Fruit fly (Drosophila melanogaster) whole organism, embryonic: ENCODE data around the gene CG7860.
A peak's percentile ranks its signal among the peaks of the same experiment; 100 is the strongest.

Source experiments
- Ada2b ChIP-seq: fragments of 200-800 bp; sonication (Bioruptor generic); IDR thresholded peaks from 2 replicates; pipeline ENCODE4 v1.3.6; 2022; ENCODE audit warnings: missing biosample characterization, missing genetic modification characterization
- Blimp-1 ChIP-seq: fragments of 200-800 bp; sonication (Bioruptor generic); optimal IDR thresholded peaks from 3 replicates; lab custom pipeline; 2018; ENCODE audit warnings: missing biosample characterization, missing genetic modification characterization, mild to moderate bottlenecking, moderate library complexity, missing genetic modification reagents
- CG10267 ChIP-seq: fragments of 200-800 bp; sonication (Bioruptor generic); optimal IDR thresholded peaks from 2 replicates; lab custom pipeline; 2018; ENCODE audit warnings: missing biosample characterization, mild to moderate bottlenecking, missing genetic modification characterization, moderate library complexity
- CG10959 ChIP-seq: fragments of 200-800 bp; sonication (Bioruptor generic); IDR thresholded peaks from 2 replicates; pipeline ENCODE4 v1.3.6; 2022; ENCODE audit warnings: missing biosample characterization, missing genetic modification characterization
- CG10979 ChIP-seq: fragments of 200-800 bp; sonication (Bioruptor generic); optimal IDR thresholded peaks from 2 replicates; lab custom pipeline; 2018; ENCODE audit warnings: missing biosample characterization, mild to moderate bottlenecking, missing genetic modification characterization, moderate library complexity
- CG11504 ChIP-seq: fragments of 200-800 bp; sonication (Bioruptor generic); optimal IDR thresholded peaks from 3 replicates; lab custom pipeline; 2019; ENCODE audit warnings: missing biosample characterization, mild to moderate bottlenecking, missing genetic modification characterization, moderate library complexity
- CG12155 ChIP-seq: fragments of 200-800 bp; sonication (Bioruptor generic); optimal IDR thresholded peaks from 3 replicates; lab custom pipeline; 2016; ENCODE audit warnings: missing biosample characterization, missing genetic modification characterization
- CG13894 ChIP-seq: fragments of 200-800 bp; sonication (Bioruptor generic); optimal IDR thresholded peaks from 3 replicates; lab custom pipeline; 2018; ENCODE audit warnings: missing biosample characterization, mild to moderate bottlenecking, missing genetic modification characterization, moderate library complexity
- CG14050 ChIP-seq: fragments of 200-800 bp; sonication (Bioruptor generic); IDR thresholded peaks from 3 replicates; pipeline ENCODE4 v1.3.6; 2022; ENCODE audit warnings: missing biosample characterization, missing genetic modification characterization
- CG14710 ChIP-seq: fragments of 200-800 bp; sonication (Bioruptor generic); optimal IDR thresholded peaks from 3 replicates; lab custom pipeline; 2019; ENCODE audit warnings: missing biosample characterization, mild to moderate bottlenecking, missing genetic modification characterization, moderate library complexity
- CG14860 ChIP-seq: fragments of 200-800 bp; sonication (Bioruptor generic); IDR thresholded peaks from 3 replicates; pipeline ENCODE4 v1.3.6; 2022; ENCODE audit warnings: missing biosample characterization, missing genetic modification characterization; ENCODE audit not compliant: partially characterized antibody
- CG1603 ChIP-seq: fragments of 200-800 bp; sonication (Bioruptor generic); optimal IDR thresholded peaks from 2 replicates; lab custom pipeline; 2019; ENCODE audit warnings: missing biosample characterization, mild to moderate bottlenecking, missing genetic modification characterization, moderate library complexity
- CG16813 ChIP-seq: fragments of 200-800 bp; sonication (Bioruptor generic); IDR thresholded peaks from 3 replicates; pipeline ENCODE4 v1.3.6; 2022; ENCODE audit warnings: missing biosample characterization, missing genetic modification characterization; ENCODE audit not compliant: partially characterized antibody
- CG18262 ChIP-seq: fragments of 200-800 bp; optimal IDR thresholded peaks from 3 replicates; lab custom pipeline; 2019; ENCODE audit warnings: missing biosample characterization, mild to moderate bottlenecking, missing genetic modification characterization, moderate library complexity
- CG2875 ChIP-seq: fragments of 200-800 bp; sonication (Bioruptor generic); optimal IDR thresholded peaks from 2 replicates; lab custom pipeline; 2017; ENCODE audit warnings: missing biosample characterization, mild to moderate bottlenecking, missing genetic modification characterization, missing genetic modification reagents
- CG2889 ChIP-seq: fragments of 200-800 bp; sonication (Bioruptor generic); IDR thresholded peaks from 3 replicates; pipeline ENCODE4 v1.3.6; 2022; ENCODE audit warnings: missing biosample characterization, missing genetic modification characterization
- CG33213 ChIP-seq: fragments of 200-800 bp; sonication (Bioruptor generic); optimal IDR thresholded peaks from 3 replicates; lab custom pipeline; 2016; ENCODE audit warnings: missing biosample characterization, missing genetic modification characterization
- CG3838 ChIP-seq: fragments of 200-800 bp; sonication (Bioruptor generic); optimal IDR thresholded peaks from 3 replicates; lab custom pipeline; 2016; ENCODE audit warnings: missing biosample characterization, missing genetic modification characterization
- CG42726 ChIP-seq: fragments of 200-800 bp; sonication (Bioruptor generic); IDR thresholded peaks from 2 replicates; pipeline ENCODE4 v1.3.6; 2022; ENCODE audit warnings: missing biosample characterization, missing genetic modification characterization; ENCODE audit not compliant: partially characterized antibody
- CG6683 ChIP-seq: fragments of 200-800 bp; sonication (Bioruptor generic); optimal IDR thresholded peaks from 2 replicates; lab custom pipeline; 2017; ENCODE audit warnings: missing biosample characterization, mild to moderate bottlenecking, missing genetic modification characterization, missing genetic modification reagents
- CG6689 ChIP-seq: fragments of 200-800 bp; sonication (Bioruptor generic); IDR thresholded peaks from 2 replicates; pipeline ENCODE4 v1.3.6; 2022; ENCODE audit warnings: missing biosample characterization, missing genetic modification characterization
- CG7357 ChIP-seq: fragments of 200-800 bp; sonication (Bioruptor generic); IDR thresholded peaks from 3 replicates; pipeline ENCODE4 v1.3.6; 2022; ENCODE audit warnings: missing biosample characterization, missing genetic modification characterization
- CG8290 ChIP-seq, 3 experiments: fragments of 200-800 bp; sonication (Bioruptor generic); optimal IDR thresholded peaks; 2 replicates each; lab custom pipeline; 2016 to 2019; ENCODE audit warnings: missing biosample characterization in 3 of 3, missing genetic modification characterization in 3 of 3, mild to moderate bottlenecking in 2 of 3, moderate library complexity in 1 of 3
- CG8359 ChIP-seq: fragments of 200-800 bp; sonication (Bioruptor generic); optimal IDR thresholded peaks from 2 replicates; lab custom pipeline; 2017; ENCODE audit warnings: missing biosample characterization, mild to moderate bottlenecking, missing genetic modification characterization, borderline replicate concordance
- Drgx ChIP-seq: fragments of 200-800 bp; sonication (Bioruptor generic); IDR thresholded peaks from 2 replicates; pipeline ENCODE4 v1.3.6; 2022; ENCODE audit warnings: missing biosample characterization, missing genetic modification characterization
- E2f1 ChIP-seq: fragments of 200-800 bp; sonication (Bioruptor generic); IDR thresholded peaks from 2 replicates; pipeline ENCODE4 v1.3.6; 2022; ENCODE audit warnings: missing biosample characterization, missing genetic modification characterization
- Elba2 ChIP-seq: fragments of 200-800 bp; sonication (Bioruptor generic); optimal IDR thresholded peaks from 3 replicates; lab custom pipeline; 2016; ENCODE audit warnings: missing biosample characterization, missing genetic modification characterization
- Fer2 ChIP-seq: fragments of 200-800 bp; sonication (Bioruptor generic); optimal IDR thresholded peaks from 2 replicates; lab custom pipeline; 2018; ENCODE audit warnings: missing biosample characterization, mild to moderate bottlenecking, missing genetic modification characterization, moderate library complexity
- H15 ChIP-seq: fragments of 200-800 bp; sonication (Bioruptor generic); IDR thresholded peaks from 3 replicates; pipeline ENCODE4 v1.3.6; 2022; ENCODE audit warnings: missing biosample characterization, missing genetic modification characterization
- Med ChIP-seq: fragments of 200-800 bp; sonication (Bioruptor generic); peaks from one replicate; lab custom pipeline; 2016; ENCODE audit warnings: missing biosample characterization, missing genetic modification characterization, mild to moderate bottlenecking, inconsistent platforms, moderate library complexity
- Nf-YB ChIP-seq: fragments of 200-800 bp; sonication (Bioruptor generic); optimal IDR thresholded peaks from 3 replicates; lab custom pipeline; 2019; ENCODE audit warnings: missing biosample characterization, mild to moderate bottlenecking, missing genetic modification characterization, moderate library complexity
- NfI ChIP-seq: fragments of 200-800 bp; sonication (Bioruptor generic); optimal IDR thresholded peaks from 3 replicates; lab custom pipeline; 2018; ENCODE audit warnings: missing biosample characterization, mild to moderate bottlenecking, missing genetic modification characterization, moderate library complexity
- Optix ChIP-seq: fragments of 200-800 bp; sonication (Bioruptor generic); IDR thresholded peaks from 3 replicates; pipeline ENCODE4 v1.3.6; 2022; ENCODE audit warnings: missing biosample characterization, missing genetic modification characterization
- Xrp1 ChIP-seq: fragments of 200-800 bp; sonication (Bioruptor generic); IDR thresholded peaks from 2 replicates; pipeline ENCODE4 v1.3.6; 2022; ENCODE audit warnings: missing biosample characterization, missing genetic modification characterization
- bsh ChIP-seq, 2 experiments: fragments of 200-800 bp; sonication (Bioruptor generic); optimal IDR thresholded peaks; 2 replicates each; lab custom pipeline; 2017 to 2018; ENCODE audit warnings: mild to moderate bottlenecking in 2 of 2, missing biosample characterization in 2 of 2, missing genetic modification characterization in 2 of 2, moderate library complexity in 1 of 2
- croc ChIP-seq: fragments of 200-800 bp; sonication (Bioruptor generic); conservative IDR thresholded peaks from 3 replicates; pipeline ENCODE4 v1.3.6; 2022; ENCODE audit warnings: missing biosample characterization, missing genetic modification characterization
- dmrt11E ChIP-seq: fragments of 200-800 bp; sonication (Bioruptor generic); optimal IDR thresholded peaks from 3 replicates; lab custom pipeline; 2018; ENCODE audit warnings: missing biosample characterization, mild to moderate bottlenecking, missing genetic modification characterization, moderate library complexity
- dmrt99B ChIP-seq: fragments of 200-800 bp; sonication (Bioruptor generic); optimal IDR thresholded peaks from 2 replicates; lab custom pipeline; 2018; ENCODE audit warnings: missing biosample characterization, mild to moderate bottlenecking, missing genetic modification characterization, moderate library complexity
- ftz-f1 ChIP-seq: fragments of 200-800 bp; sonication (Bioruptor generic); optimal IDR thresholded peaks from 2 replicates; lab custom pipeline; 2016; ENCODE audit warnings: missing biosample characterization, missing genetic modification characterization
- grau ChIP-seq: fragments of 200-800 bp; optimal IDR thresholded peaks from 3 replicates; lab custom pipeline; 2019; ENCODE audit warnings: missing biosample characterization, mild to moderate bottlenecking, missing genetic modification characterization, moderate library complexity
- lola ChIP-seq, 3 experiments: fragments of >200 bp in 2 of 3; fragments of 200-800 bp in 1 of 3; sonication (Bioruptor generic) in 1 of 3; optimal IDR thresholded peaks; 2 replicates each; lab custom pipeline; 2017 to 2019; ENCODE audit warnings: missing biosample characterization in 3 of 3, missing genetic modification characterization in 3 of 3, mild to moderate bottlenecking in 1 of 3, moderate library complexity in 1 of 3
- nau ChIP-seq: fragments of 200-800 bp; sonication (Bioruptor generic); optimal IDR thresholded peaks from 3 replicates; lab custom pipeline; 2017; ENCODE audit warnings: missing biosample characterization, mild to moderate bottlenecking, missing genetic modification characterization, missing genetic modification reagents
- oc ChIP-seq: fragments of 200-800 bp; sonication (Bioruptor generic); optimal IDR thresholded peaks from 2 replicates; lab custom pipeline; 2018; ENCODE audit warnings: missing biosample characterization, mild to moderate bottlenecking, missing genetic modification characterization, moderate library complexity
- onecut ChIP-seq: fragments of 200-800 bp; sonication (Bioruptor generic); IDR thresholded peaks from 2 replicates; pipeline ENCODE4 v1.3.6; 2022; ENCODE audit warnings: missing biosample characterization, missing genetic modification characterization
- pan ChIP-seq, 4 experiments: fragments of >200 bp in 3 of 4; fragments of 200-800 bp in 1 of 4; sonication (Bioruptor generic) in 1 of 4; optimal IDR thresholded peaks in 3 of 4; IDR thresholded peaks in 1 of 4; 2 replicates each; pipeline versions ENCODE4 v1.3.6 to Lab custom; 2017 to 2022; ENCODE audit warnings: missing biosample characterization in 2 of 4, missing genetic modification characterization in 2 of 4, mixed read lengths in 1 of 4
- repo ChIP-seq: fragments of 200-800 bp; sonication (Bioruptor generic); optimal IDR thresholded peaks from 2 replicates; lab custom pipeline; 2016; ENCODE audit warnings: missing biosample characterization, missing genetic modification characterization
- trem ChIP-seq: fragments of 200-800 bp; optimal IDR thresholded peaks from 3 replicates; lab custom pipeline; 2019; ENCODE audit warnings: missing biosample characterization, mild to moderate bottlenecking, missing genetic modification characterization, moderate library complexity
- unpg ChIP-seq: fragments of 200-800 bp; sonication (Bioruptor generic); optimal IDR thresholded peaks from 3 replicates; lab custom pipeline; 2018; ENCODE audit warnings: missing biosample characterization, mild to moderate bottlenecking, missing genetic modification characterization, moderate library complexity

Gene CG7860

dm6 chrX:15617916-15618315 is 49.1 kb downstream of the CG7860 start (continued):
- peak; percentile 60 for TF ChIP-seq CG1603 (tag; lab: Kevin White, UChicago)
- TF ChIP-seq dmrt99B (tag; lab: Kevin White, UChicago) = peak; percentile 23
- TF ChIP-seq CG12155 = no peak
- peak; percentile 10 for TF ChIP-seq CG2875 (GFP tag; lab: Kevin White, UChicago)
- peak; percentile 13 for TF ChIP-seq Med (GFP tag; lab: Kevin White, UChicago)
- TF ChIP-seq CG6683 (GFP tag; lab: Kevin White, UChicago) = no peak
- peak; percentile 19 for TF ChIP-seq grau
- TF ChIP-seq CG10979 (tag; lab: Kevin White, UChicago) = peak; percentile 60
- TF ChIP-seq Optix = 0 out of 3 replicates have a peak, but pooled peaks have one; percentile 55
- TF ChIP-seq CG10267 (tag; lab: Kevin White, UChicago) = peak; percentile 21
- no peak for TF ChIP-seq Fer2 (tag; lab: Kevin White, UChicago)
- peak; percentile 23 for TF ChIP-seq trem (tag; lab: Kevin White, UChicago)
- TF ChIP-seq CG42726 (GFP tag; lab: Robert Waterston, UW) = no peak
- no peak for TF ChIP-seq NfI (GFP tag; lab: Kevin White, UChicago)
- TF ChIP-seq H15 (GFP tag; lab: Robert Waterston, UW) = 0 out of 3 replicates have a peak, but pooled peaks have one; percentile 35
- peak; percentile 79 for TF ChIP-seq Xrp1
- 0 out of 2 replicates have a peak, but pooled peaks have one; percentile 28 for TF ChIP-seq CG10959 (GFP tag; lab: Robert Waterston, UW)
- no peak for TF ChIP-seq Nf-YB (GFP tag; lab: Kevin White, UChicago)
- 0 out of 3 replicates have a peak, but pooled peaks have one; percentile 12 for TF ChIP-seq CG2889
- peak; percentile 65 for TF ChIP-seq CG18262 (tag; lab: Kevin White, UChicago)
- peak; percentile 17 for TF ChIP-seq CG14710 (tag; lab: Kevin White, UChicago)
- TF ChIP-seq CG8359 (GFP tag; lab: Kevin White, UChicago) = no peak
- no peak for TF ChIP-seq CG8290 (GFP tag; optimal IDR thresholded peaks at IDR 0.05; lab: Kevin White, UChicago)
- no peak for TF ChIP-seq CG8290 (tag; optimal IDR thresholded peaks at IDR 0.05; lab: Kevin White, UChicago)
- no peak for TF ChIP-seq Elba2
- TF ChIP-seq Drgx (GFP tag; lab: Robert Waterston, UW) = peak; percentile 85
- TF ChIP-seq CG7357 (GFP tag; lab: Robert Waterston, UW) = peak; percentile 44; the same call in 1 of the 3 replicates
- no peak for TF ChIP-seq CG33213 (GFP tag; lab: Kevin White, UChicago)
- peak; percentile 43 for TF ChIP-seq Ada2b (GFP tag; lab: Robert Waterston, UW)
- TF ChIP-seq E2f1 (GFP tag; lab: Robert Waterston, UW) = no peak
- peak in 1 of 3 experiments; percentile 52 for TF ChIP-seq lola (GFP tag; optimal IDR thresholded peaks at IDR 0.05; lab: Kevin White, UChicago)
- TF ChIP-seq repo (GFP tag; lab: Kevin White, UChicago) = no peak
- no peak for TF ChIP-seq onecut (GFP tag; lab: Robert Waterston, UW)
- TF ChIP-seq ftz-f1 = no peak
- TF ChIP-seq Blimp-1 (GFP tag; lab: Kevin White, UChicago) = peak; percentile 49
- peak; percentile 54 for TF ChIP-seq oc (tag; lab: Kevin White, UChicago)
- no peak for TF ChIP-seq CG14050
- no peak for TF ChIP-seq CG13894 (tag; lab: Kevin White, UChicago)
- TF ChIP-seq CG6689 (GFP tag; lab: Robert Waterston, UW) = peak; percentile 50
- TF ChIP-seq unpg (GFP tag; lab: Kevin White, UChicago) = peak; percentile 49
- no peak for TF ChIP-seq CG16813 (GFP tag; lab: Robert Waterston, UW)
- peak; percentile 52 for TF ChIP-seq CG11504
- no peak for TF ChIP-seq CG3838 (GFP tag; lab: Kevin White, UChicago)
- peak in 1 of 2 experiments; percentile 78 for TF ChIP-seq bsh (GFP tag; optimal IDR thresholded peaks at IDR 0.05; lab: Kevin White, UChicago)
- TF ChIP-seq croc (GFP tag; lab: Robert Waterston, UW) = peak; percentile 39; the same call in 1 of the 3 replicates
- TF ChIP-seq pan (optimal IDR thresholded peaks at IDR 0.05; lab: Kevin White, UChicago) = no peak
- peak in 1 of 2 experiments; percentile 56 for TF ChIP-seq pan (GFP tag; optimal IDR thresholded peaks at IDR 0.05 in 1 of 2, IDR thresholded peaks at IDR 0.05 in 1 of 2)
- no peak for TF ChIP-seq CG14860 (GFP tag; lab: Robert Waterston, UW)
- TF ChIP-seq nau (GFP tag; lab: Kevin White, UChicago) = no peak
- peak; percentile 49 for TF ChIP-seq dmrt11E (tag; lab: Kevin White, UChicago)
